Fruit fly (Drosophila melanogaster) whole organism, embryonic: ENCODE results near the gene Vps39.

Experiments used
- BtbVII ChIP-seq: fragments of 200-800 bp; sonication (Bioruptor generic); optimal IDR thresholded peaks from 3 replicates; lab custom pipeline; 2017; ENCODE audit warnings: missing biosample characterization, mild to moderate bottlenecking, missing genetic modification characterization
- CG11085 ChIP-seq: fragments of 200-800 bp; sonication (Bioruptor generic); IDR thresholded peaks from 2 replicates; pipeline ENCODE4 v1.3.6; 2022; ENCODE audit warnings: missing biosample characterization, missing genetic modification characterization
- CG11695 ChIP-seq: fragments of 200-800 bp; sonication (Bioruptor generic); IDR thresholded peaks from 3 replicates; pipeline ENCODE4 v1.3.6; 2022; ENCODE audit warnings: missing biosample characterization, missing genetic modification characterization
- CG14441 ChIP-seq: fragments of 200-800 bp; sonication (Bioruptor generic); IDR thresholded peaks from 2 replicates; pipeline ENCODE4 v1.3.6; 2022; ENCODE audit warnings: missing biosample characterization, missing genetic modification characterization
- CG14710 ChIP-seq: fragments of 200-800 bp; sonication (Bioruptor generic); optimal IDR thresholded peaks from 3 replicates; lab custom pipeline; 2019; ENCODE audit warnings: missing biosample characterization, mild to moderate bottlenecking, missing genetic modification characterization, moderate library complexity
- CG18599 ChIP-seq: fragments of 200-800 bp; sonication (Bioruptor generic); optimal IDR thresholded peaks from 3 replicates; lab custom pipeline; 2017; ENCODE audit warnings: missing biosample characterization, missing genetic modification characterization, mild to moderate bottlenecking, moderate library complexity, missing genetic modification reagents
- CG2129 ChIP-seq: fragments of 200-800 bp; sonication (Bioruptor generic); IDR thresholded peaks from 2 replicates; pipeline ENCODE4 v1.3.6; 2022; ENCODE audit warnings: missing biosample characterization, missing genetic modification characterization; ENCODE audit not compliant: partially characterized antibody
- CG8281 ChIP-seq: fragments of 200-800 bp; sonication (Bioruptor generic); optimal IDR thresholded peaks from 2 replicates; lab custom pipeline; 2018; ENCODE audit warnings: missing biosample characterization, mild to moderate bottlenecking, missing genetic modification characterization, moderate library complexity
- Dad ChIP-seq: fragments of 200-800 bp; sonication (Bioruptor generic); optimal IDR thresholded peaks from 3 replicates; lab custom pipeline; 2016; ENCODE audit warnings: missing biosample characterization, missing genetic modification characterization
- Dref ChIP-seq: fragments of 200-800 bp; sonication (Bioruptor generic); IDR thresholded peaks from 2 replicates; pipeline ENCODE4 v1.3.6; 2022; ENCODE audit warnings: missing biosample characterization, missing genetic modification characterization
- ERR ChIP-seq: fragments of 200-800 bp; sonication (Bioruptor generic); optimal IDR thresholded peaks from 2 replicates; lab custom pipeline; 2016; ENCODE audit warnings: missing biosample characterization, missing genetic modification characterization
- Ets97D ChIP-seq: fragments of 200-800 bp; sonication (Bioruptor generic); optimal IDR thresholded peaks from 3 replicates; lab custom pipeline; 2016; ENCODE audit warnings: missing biosample characterization, missing genetic modification characterization
- H2.0 ChIP-seq: fragments of 200-800 bp; sonication (Bioruptor generic); IDR thresholded peaks from 2 replicates; pipeline ENCODE4 v1.3.6; 2022; ENCODE audit warnings: missing biosample characterization, missing genetic modification characterization
- HLH4C ChIP-seq: fragments of 200-800 bp; sonication (Bioruptor generic); IDR thresholded peaks from 3 replicates; pipeline ENCODE4 v1.3.6; 2022; ENCODE audit warnings: missing biosample characterization, missing genetic modification characterization; ENCODE audit not compliant: partially characterized antibody
- NFAT ChIP-seq: fragments of 200-800 bp; sonication (Bioruptor generic); IDR thresholded peaks from 2 replicates; pipeline ENCODE4 v1.3.6; 2022; ENCODE audit warnings: missing biosample characterization, missing genetic modification characterization
- Nf-YA ChIP-seq: fragments of 200-800 bp; sonication (Bioruptor generic); IDR thresholded peaks from 2 replicates; pipeline ENCODE4 v1.3.6; 2022; ENCODE audit warnings: missing biosample characterization, missing genetic modification characterization
- NfI ChIP-seq: fragments of 200-800 bp; sonication (Bioruptor generic); optimal IDR thresholded peaks from 3 replicates; lab custom pipeline; 2018; ENCODE audit warnings: missing biosample characterization, mild to moderate bottlenecking, missing genetic modification characterization, moderate library complexity
- Pdp1 ChIP-seq, 2 experiments: fragments of 200-800 bp; sonication (Bioruptor generic); optimal IDR thresholded peaks; 3 replicates each; lab custom pipeline; 2016; ENCODE audit warnings: missing biosample characterization in 2 of 2, missing genetic modification characterization in 2 of 2, mild to moderate bottlenecking in 1 of 2, moderate library complexity in 1 of 2
- ara ChIP-seq: fragments of 200-800 bp; sonication (Bioruptor generic); IDR thresholded peaks from 2 replicates; pipeline ENCODE4 v1.3.6; 2022; ENCODE audit warnings: missing biosample characterization, missing genetic modification characterization
- bigmax ChIP-seq: fragments of 200-800 bp; sonication (Bioruptor generic); optimal IDR thresholded peaks from 2 replicates; lab custom pipeline; 2018; ENCODE audit warnings: missing biosample characterization, mild to moderate bottlenecking, missing genetic modification characterization
- bsh ChIP-seq, 2 experiments: fragments of 200-800 bp; sonication (Bioruptor generic); optimal IDR thresholded peaks; 2 replicates each; lab custom pipeline; 2017 to 2018; ENCODE audit warnings: mild to moderate bottlenecking in 2 of 2, missing biosample characterization in 2 of 2, missing genetic modification characterization in 2 of 2, moderate library complexity in 1 of 2
- ci ChIP-seq: fragments of 200-800 bp; sonication (Bioruptor generic); IDR thresholded peaks from 3 replicates; pipeline ENCODE4 v1.3.6; 2022; ENCODE audit warnings: missing biosample characterization, missing genetic modification characterization
- crol ChIP-seq: fragments of 200-800 bp; sonication (Bioruptor generic); IDR thresholded peaks from 2 replicates; pipeline ENCODE4 v1.3.6; 2022; ENCODE audit warnings: missing biosample characterization, missing genetic modification characterization
- dm ChIP-seq: fragments of 200-800 bp; sonication (Bioruptor generic); optimal IDR thresholded peaks from 3 replicates; lab custom pipeline; 2016; ENCODE audit warnings: missing biosample characterization, missing genetic modification characterization
- en ChIP-seq: fragments of 200-800 bp; sonication (Bioruptor generic); optimal IDR thresholded peaks from 2 replicates; lab custom pipeline; 2016; ENCODE audit warnings: missing biosample characterization, missing genetic modification characterization
- exex ChIP-seq: fragments of 200-800 bp; sonication (Bioruptor generic); optimal IDR thresholded peaks from 4 replicates; lab custom pipeline; 2018; ENCODE audit warnings: missing biosample characterization, mild to moderate bottlenecking, missing genetic modification characterization, moderate library complexity
- fu2 ChIP-seq: fragments of 200-800 bp; sonication (Bioruptor generic); optimal IDR thresholded peaks from 2 replicates; lab custom pipeline; 2016; ENCODE audit warnings: missing biosample characterization, missing genetic modification characterization
- gcm ChIP-seq: fragments of 200-800 bp; sonication (Bioruptor generic); optimal IDR thresholded peaks from 2 replicates; lab custom pipeline; 2019; ENCODE audit warnings: missing biosample characterization, mild to moderate bottlenecking, missing genetic modification characterization, moderate library complexity
- gem ChIP-seq: fragments of 200-800 bp; sonication (Bioruptor generic); optimal IDR thresholded peaks from 2 replicates; lab custom pipeline; 2019; ENCODE audit warnings: missing biosample characterization, mild to moderate bottlenecking, missing genetic modification characterization, moderate library complexity
- knrl ChIP-seq: fragments of 200-800 bp; sonication (Bioruptor generic); IDR thresholded peaks from 3 replicates; pipeline ENCODE4 v1.3.6; 2022; ENCODE audit warnings: missing biosample characterization, missing genetic modification characterization; ENCODE audit not compliant: partially characterized antibody
- luna ChIP-seq: fragments of 200-800 bp; sonication (Bioruptor generic); optimal IDR thresholded peaks from 2 replicates; lab custom pipeline; 2016; ENCODE audit warnings: missing biosample characterization, missing genetic modification characterization
- mld ChIP-seq: fragments of 200-800 bp; sonication (Bioruptor generic); IDR thresholded peaks from 3 replicates; pipeline ENCODE4 v1.3.6; 2022; ENCODE audit warnings: missing biosample characterization, missing genetic modification characterization; ENCODE audit not compliant: partially characterized antibody
- nom ChIP-seq: fragments of 200-800 bp; sonication (Bioruptor generic); optimal IDR thresholded peaks from 2 replicates; lab custom pipeline; 2017; ENCODE audit warnings: missing biosample characterization, missing genetic modification characterization, mild to moderate bottlenecking, moderate library complexity, missing genetic modification reagents
- pan ChIP-seq, 4 experiments: fragments of >200 bp in 3 of 4; fragments of 200-800 bp in 1 of 4; sonication (Bioruptor generic) in 1 of 4; optimal IDR thresholded peaks in 3 of 4; IDR thresholded peaks in 1 of 4; 2 replicates each; pipeline versions ENCODE4 v1.3.6 to Lab custom; 2017 to 2022; ENCODE audit warnings: missing biosample characterization in 2 of 4, missing genetic modification characterization in 2 of 4, mixed read lengths in 1 of 4
- pfk ChIP-seq: fragments of 200-800 bp; sonication (Bioruptor generic); optimal IDR thresholded peaks from 2 replicates; lab custom pipeline; 2018; ENCODE audit warnings: missing biosample characterization, mild to moderate bottlenecking, missing genetic modification characterization, moderate library complexity
- prd ChIP-seq, 3 experiments: fragments of >200 bp in 2 of 3; fragments of 200-800 bp in 1 of 3; sonication (Bioruptor generic) in 1 of 3; optimal IDR thresholded peaks in 2 of 3; IDR thresholded peaks in 1 of 3; 2 replicates in 2 of 3; 3 replicates in 1 of 3; pipeline versions ENCODE4 v1.3.6 to Lab custom; 2017 to 2022; ENCODE audit warnings: missing biosample characterization in 1 of 3, missing genetic modification characterization in 1 of 3

Gene Vps39

DNA sequence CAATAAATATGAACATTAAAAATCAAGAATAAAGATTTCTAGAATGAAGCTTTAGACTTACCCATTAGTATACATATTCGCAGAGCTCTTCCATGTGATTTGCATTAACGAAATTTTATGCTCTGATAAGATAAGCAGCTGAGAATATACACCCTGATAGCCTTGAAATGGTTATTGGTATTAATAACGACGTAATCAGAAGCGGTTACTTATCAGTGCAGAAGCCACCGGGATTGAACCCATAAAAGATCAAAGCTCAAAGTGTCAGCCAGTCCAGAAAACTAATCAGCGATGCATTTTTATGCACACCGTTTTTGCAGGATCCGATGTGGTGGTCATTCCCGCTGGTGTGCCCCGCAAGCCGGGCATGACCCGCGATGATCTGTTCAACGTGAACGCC, 46.9 kb downstream of the Vps39 start:
- TF ChIP-seq exex (tag; lab: Kevin White, UChicago) (peak; percentile 80), pfk (GFP tag; lab: Kevin White, UChicago) (no peak), nom (GFP tag; lab: Kevin White, UChicago) (peak; percentile 35), Nf-YA (no peak)

DNA sequence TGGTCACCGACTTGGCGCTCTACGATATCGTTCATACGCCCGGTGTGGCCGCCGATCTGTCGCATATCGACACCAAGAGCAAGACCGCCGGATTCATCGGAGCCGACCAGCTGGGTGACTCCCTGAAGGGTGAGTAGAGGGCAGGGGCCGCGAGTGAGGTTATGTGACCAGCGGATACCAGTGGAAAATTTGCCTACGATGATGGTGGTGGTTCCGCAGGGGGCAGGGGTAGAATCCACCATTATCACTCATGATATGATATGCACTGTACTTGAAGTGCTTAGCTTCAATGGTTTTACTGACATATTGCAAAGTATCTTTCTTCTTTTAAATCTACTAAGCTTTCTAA, 47.5 kb downstream of the Vps39 start:
- TF ChIP-seq knrl (GFP tag; lab: Robert Waterston, UW) (no peak), Ets97D (GFP tag; lab: Kevin White, UChicago) (no peak), bigmax (GFP tag; lab: Kevin White, UChicago) (peak; percentile 94), ara (GFP tag; lab: Robert Waterston, UW) (0 out of 2 replicates have a peak, but pooled peaks have one; percentile 25), CG14441 (GFP tag; lab: Robert Waterston, UW) (0 out of 2 replicates have a peak, but pooled peaks have one; percentile 13), bsh (GFP tag; optimal IDR thresholded peaks at IDR 0.05; lab: Kevin White, UChicago) (no peak), fu2 (GFP tag; lab: Kevin White, UChicago) (peak; percentile 20), H2.0 (GFP tag; lab: Robert Waterston, UW) (no peak), prd (optimal IDR thresholded peaks at IDR 0.05; lab: Kevin White, UChicago) (no peak), prd (GFP tag; IDR thresholded peaks at IDR 0.05; lab: Robert Waterston, UW) (no peak), en (GFP tag; lab: Kevin White, UChicago) (no peak), CG11695 (0 out of 3 replicates have a peak, but pooled peaks have one; percentile 39), ERR (GFP tag; lab: Kevin White, UChicago) (peak; percentile 92), pan (optimal IDR thresholded peaks at IDR 0.05; lab: Kevin White, UChicago) (no peak), pan (GFP tag; optimal IDR thresholded peaks at IDR 0.05 in 1 of 2, IDR thresholded peaks at IDR 0.05 in 1 of 2) (no peak), CG11085 (GFP tag; lab: Robert Waterston, UW) (no peak), Dref (GFP tag; lab: Robert Waterston, UW) (peak; percentile 18; the same call in 1 of the 2 replicates), luna (GFP tag; lab: Kevin White, UChicago) (no peak), Pdp1 (GFP tag; optimal IDR thresholded peaks at IDR 0.05; lab: Kevin White, UChicago) (peak in 1 of 2 experiments; percentile 24), NfI (GFP tag; lab: Kevin White, UChicago) (no peak), Dad (no peak), BtbVII (no peak), NFAT (GFP tag; lab: Robert Waterston, UW) (peak; percentile 75), crol (GFP tag; lab: Robert Waterston, UW) (peak; percentile 86), CG14710 (tag; lab: Kevin White, UChicago) (no peak), ci (GFP tag; lab: Robert Waterston, UW) (0 out of 3 replicates have a peak, but pooled peaks have one; percentile 44), HLH4C (0 out of 3 replicates have a peak, but pooled peaks have one; percentile 20), gcm (GFP tag; lab: Kevin White, UChicago) (peak; percentile 44), CG18599 (GFP tag; lab: Kevin White, UChicago) (no peak), gem (tag; lab: Kevin White, UChicago) (no peak), CG2129 (GFP tag; lab: Robert Waterston, UW) (no peak), mld (GFP tag; lab: Robert Waterston, UW) (no peak), CG8281 (tag; lab: Kevin White, UChicago) (no peak), dm (GFP tag; lab: Kevin White, UChicago) (no peak)
- TF ChIP-seq, all 482 proteins: peak for 13
